Worm (Caenorhabditis elegans) whole organism, late embryonic: ENCODE data around the gene mcm-7.

Source experiments
- C08G9.2 ChIP-seq: sonication (generic microtip); optimal IDR thresholded peaks from 2 replicates; lab custom pipeline; 2016; ENCODE audit warnings: mild to moderate bottlenecking, missing genetic modification characterization, moderate library complexity, missing compliant biosample characterization
- C38D4.7 ChIP-seq: fragments of 200-800 bp; sonication (Bioruptor generic); optimal IDR thresholded peaks from 2 replicates; lab custom pipeline; 2018; ENCODE audit warnings: mild to moderate bottlenecking, missing genetic modification characterization, moderate library complexity, missing compliant biosample characterization
- F13H6.1 ChIP-seq: sonication (generic microtip); optimal IDR thresholded peaks from 2 replicates; lab custom pipeline; 2016; ENCODE audit warnings: missing genetic modification characterization, missing compliant biosample characterization
- K09A11.1 ChIP-seq: sonication (generic microtip); optimal IDR thresholded peaks from 2 replicates; lab custom pipeline; 2017; ENCODE audit warnings: antibody characterized with exemption, mild to moderate bottlenecking, missing genetic modification characterization, missing compliant biosample characterization; ENCODE audit not compliant: insufficient read depth
- ama-1 ChIP-seq: fragments of 150-350 bp; optimal IDR thresholded peaks from 2 replicates; lab custom pipeline; 2014
- ceh-14 ChIP-seq: sonication (generic microtip); optimal IDR thresholded peaks from 2 replicates; lab custom pipeline; 2016; ENCODE audit warnings: missing genotype, missing genetic modification characterization, missing compliant biosample characterization
- ceh-18 ChIP-seq: sonication (generic microtip); optimal IDR thresholded peaks from 2 replicates; lab custom pipeline; 2016; ENCODE audit warnings: missing genetic modification characterization, missing compliant biosample characterization
- ceh-2 ChIP-seq: sonication (generic microtip); optimal IDR thresholded peaks from 2 replicates; lab custom pipeline; 2016; ENCODE audit warnings: missing genotype, missing genetic modification characterization, missing compliant biosample characterization
- ceh-22 ChIP-seq: sonication (generic microtip); optimal IDR thresholded peaks from 2 replicates; lab custom pipeline; 2017; ENCODE audit warnings: missing biosample characterization, missing genetic modification characterization
- ceh-24 ChIP-seq: sonication (generic microtip); optimal IDR thresholded peaks from 2 replicates; lab custom pipeline; 2016; ENCODE audit warnings: mild to moderate bottlenecking, missing genetic modification characterization, missing compliant biosample characterization
- ceh-31 ChIP-seq: sonication (generic microtip); optimal IDR thresholded peaks from 2 replicates; lab custom pipeline; 2016; ENCODE audit warnings: missing genetic modification characterization, missing compliant biosample characterization
- ceh-34 ChIP-seq: sonication (generic microtip); optimal IDR thresholded peaks from 2 replicates; lab custom pipeline; 2016; ENCODE audit warnings: mild to moderate bottlenecking, missing genetic modification characterization, missing compliant biosample characterization
- ceh-45 ChIP-seq: fragments of 200-800 bp; sonication (Bioruptor generic); IDR thresholded peaks from 2 replicates; pipeline ENCODE4 v1.3.6; 2022; ENCODE audit warnings: missing genetic modification reagents, missing genetic modification characterization, missing compliant biosample characterization
- ceh-9 ChIP-seq: sonication (generic microtip); optimal IDR thresholded peaks from 2 replicates; lab custom pipeline; 2016; ENCODE audit warnings: mild to moderate bottlenecking, missing genetic modification characterization, inconsistent platforms, missing compliant biosample characterization
- che-1 ChIP-seq: sonication (generic microtip); optimal IDR thresholded peaks from 2 replicates; lab custom pipeline; 2016; ENCODE audit warnings: mild to moderate bottlenecking, missing genetic modification characterization, missing compliant biosample characterization
- dmd-4 ChIP-seq: sonication (generic microtip); optimal IDR thresholded peaks from 2 replicates; lab custom pipeline; 2016; ENCODE audit warnings: borderline replicate concordance, missing genetic modification characterization, missing compliant biosample characterization
- elt-2 ChIP-seq: sonication (generic microtip); optimal IDR thresholded peaks from 2 replicates; lab custom pipeline; 2016; ENCODE audit warnings: missing genetic modification reagents, missing genetic modification characterization, missing compliant biosample characterization
- elt-4 ChIP-seq: sonication (generic microtip); optimal IDR thresholded peaks from 2 replicates; lab custom pipeline; 2016; ENCODE audit warnings: missing genetic modification characterization, missing compliant biosample characterization
- ets-4 ChIP-seq: sonication (generic microtip); optimal IDR thresholded peaks from 2 replicates; lab custom pipeline; 2016; ENCODE audit warnings: missing genetic modification characterization, missing compliant biosample characterization
- fkh-10 ChIP-seq: fragments of 150-350 bp; optimal IDR thresholded peaks from 2 replicates; lab custom pipeline; 2014; ENCODE audit warnings: missing biosample characterization, missing genetic modification reagents, missing genetic modification characterization
- hlh-13 ChIP-seq: fragments of 200-800 bp; sonication (Bioruptor generic); optimal IDR thresholded peaks from 2 replicates; lab custom pipeline; 2018; ENCODE audit warnings: mild to moderate bottlenecking, missing genetic modification characterization, missing compliant biosample characterization
- hlh-6 ChIP-seq: sonication (generic microtip); optimal IDR thresholded peaks from 2 replicates; lab custom pipeline; 2016; ENCODE audit warnings: missing genotype, missing genetic modification characterization, missing compliant biosample characterization
- madf-2 ChIP-seq: sonication (generic microtip); optimal IDR thresholded peaks from 2 replicates; lab custom pipeline; 2017; ENCODE audit warnings: missing genetic modification characterization, missing compliant biosample characterization
- nfya-1 ChIP-seq: sonication (generic microtip); optimal IDR thresholded peaks from 2 replicates; lab custom pipeline; 2017; ENCODE audit warnings: missing genetic modification characterization, mild to moderate bottlenecking, missing compliant biosample characterization, antibody characterized with exemption, moderate library complexity
- pha-2 ChIP-seq: sonication (generic microtip); optimal IDR thresholded peaks from 2 replicates; lab custom pipeline; 2017; ENCODE audit warnings: mild to moderate bottlenecking, missing genetic modification characterization, missing compliant biosample characterization
- pha-4 ChIP-seq: fragments of 150-350 bp; optimal IDR thresholded peaks from 2 replicates; lab custom pipeline; 2018; ENCODE audit warnings: missing biosample characterization, missing genetic modification reagents, missing genetic modification characterization
- pqm-1 ChIP-seq: sonication (generic microtip); optimal IDR thresholded peaks from 2 replicates; lab custom pipeline; 2016; ENCODE audit warnings: missing genetic modification characterization, missing compliant biosample characterization
- pros-1 ChIP-seq: fragments of 150-350 bp; optimal IDR thresholded peaks from 2 replicates; lab custom pipeline; 2014; ENCODE audit warnings: missing biosample characterization, missing genetic modification reagents, missing genetic modification characterization
- sdc-2 ChIP-seq: sonication (generic microtip); optimal IDR thresholded peaks from 2 replicates; lab custom pipeline; 2016; ENCODE audit warnings: missing genotype, missing genetic modification characterization, missing compliant biosample characterization
- sox-4 ChIP-seq: sonication (generic microtip); optimal IDR thresholded peaks from 2 replicates; lab custom pipeline; 2017; ENCODE audit warnings: mild to moderate bottlenecking, missing genetic modification characterization, inconsistent platforms, missing compliant biosample characterization
- tbx-2 ChIP-seq: sonication (generic microtip); optimal IDR thresholded peaks from 2 replicates; lab custom pipeline; 2016; ENCODE audit warnings: missing genetic modification characterization, missing compliant biosample characterization
- tbx-7 ChIP-seq: sonication (generic microtip); optimal IDR thresholded peaks from 2 replicates; lab custom pipeline; 2016; ENCODE audit warnings: missing genotype, missing genetic modification characterization, missing compliant biosample characterization
- unc-42 ChIP-seq: sonication (generic microtip); optimal IDR thresholded peaks from 2 replicates; lab custom pipeline; 2016; ENCODE audit warnings: missing genotype, missing genetic modification characterization, missing compliant biosample characterization
- unc-55 ChIP-seq: sonication (generic microtip); optimal IDR thresholded peaks from 2 replicates; lab custom pipeline; 2017; ENCODE audit warnings: missing biosample characterization, missing genetic modification reagents, missing genetic modification characterization
- zip-5 ChIP-seq: sonication (generic microtip); optimal IDR thresholded peaks from 2 replicates; lab custom pipeline; 2016; ENCODE audit warnings: missing genetic modification characterization, missing compliant biosample characterization
- ztf-16 ChIP-seq: sonication (generic microtip); optimal IDR thresholded peaks from 2 replicates; lab custom pipeline; 2017; ENCODE audit warnings: missing genetic modification characterization, missing compliant biosample characterization

mcm-7 gene

DNA sequence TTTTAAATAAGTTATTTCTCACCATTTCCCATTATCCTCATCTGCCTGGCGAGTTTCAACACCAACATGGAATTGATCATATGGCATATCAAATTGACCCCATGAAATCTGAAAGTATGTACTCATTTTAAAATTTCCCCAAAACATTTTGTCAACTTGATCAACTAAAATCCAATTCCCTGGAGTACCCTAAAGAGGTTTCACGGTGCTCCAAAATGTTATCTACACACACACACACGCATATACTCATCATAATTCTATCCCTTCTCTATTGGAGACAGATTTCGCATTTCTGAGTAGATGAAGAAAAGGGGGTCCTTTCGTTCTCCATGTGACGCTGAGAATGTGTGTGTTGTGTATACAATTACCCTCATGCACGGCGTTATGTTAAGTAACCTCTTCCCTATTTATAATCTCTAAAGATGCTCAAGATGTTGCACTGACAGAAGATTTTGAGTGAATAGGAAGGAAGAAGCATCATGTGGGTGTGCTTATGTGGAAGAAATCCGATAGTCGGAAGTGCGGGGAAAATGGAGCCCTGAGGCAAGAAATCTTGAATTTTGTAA is 9.2 kb downstream of the mcm-7 start:
- peak; percentile 59 for TF ChIP-seq ceh-34 (tag; lab: Kevin White, UChicago)
- TF ChIP-seq unc-42 (tag; lab: Kevin White, UChicago) = peak; percentile 85
- no peak for TF ChIP-seq ama-1 (lab: Kevin White, UChicago)

DNA sequence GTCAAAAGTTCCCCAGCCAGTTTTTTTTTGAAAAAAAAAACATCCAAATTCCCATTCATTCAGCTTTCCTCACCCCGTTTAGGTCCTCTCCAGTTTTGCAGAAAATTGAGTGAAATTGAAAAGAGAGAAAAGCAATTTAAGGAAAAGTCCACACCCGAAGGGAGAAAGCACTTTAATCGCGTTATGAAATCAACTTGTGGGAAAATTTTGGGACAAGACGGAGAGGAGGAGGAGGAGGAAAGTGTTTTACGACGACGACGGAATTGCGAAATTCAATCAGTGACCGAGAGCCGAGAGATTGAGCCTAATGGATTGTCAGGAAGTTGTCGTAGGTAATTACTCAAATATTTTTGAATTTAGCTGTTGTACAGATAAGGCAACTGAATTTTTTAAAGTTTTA is 10.4 kb downstream of the mcm-7 start:
- peak; percentile 61 for TF ChIP-seq ceh-31 (tag; lab: Kevin White, UChicago)
- no peak for TF ChIP-seq ceh-2 (tag; lab: Kevin White, UChicago)
- peak; percentile 75 for TF ChIP-seq ceh-14 (tag; lab: Kevin White, UChicago)
- no peak for TF ChIP-seq ceh-18
- TF ChIP-seq unc-42 (tag; lab: Kevin White, UChicago) = peak; percentile 99

DNA sequence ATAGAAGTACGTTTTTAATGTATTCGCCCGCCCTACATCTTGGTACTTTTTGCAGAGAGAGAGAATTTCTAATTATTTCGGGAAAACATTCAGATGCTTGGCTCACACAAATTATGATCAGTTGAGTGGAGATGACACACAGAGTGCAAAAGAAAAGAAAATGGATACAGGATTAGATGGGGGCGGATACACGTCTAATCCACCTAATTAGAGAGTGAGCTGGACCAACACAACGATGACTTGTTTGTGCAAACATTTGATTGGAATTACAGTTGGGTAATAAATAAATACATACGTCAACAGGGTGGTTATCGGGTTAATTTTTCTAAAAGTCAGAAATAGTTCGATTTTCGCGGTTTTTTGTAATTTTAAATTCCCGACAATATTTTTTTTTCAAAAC is 12.2 kb downstream of the mcm-7 start:
- TF ChIP-seq unc-42 (tag; lab: Kevin White, UChicago) (peak; percentile 46), pha-2 (tag; lab: Kevin White, UChicago) (no peak), ceh-31 (tag; lab: Kevin White, UChicago) (peak; percentile 55)

DNA sequence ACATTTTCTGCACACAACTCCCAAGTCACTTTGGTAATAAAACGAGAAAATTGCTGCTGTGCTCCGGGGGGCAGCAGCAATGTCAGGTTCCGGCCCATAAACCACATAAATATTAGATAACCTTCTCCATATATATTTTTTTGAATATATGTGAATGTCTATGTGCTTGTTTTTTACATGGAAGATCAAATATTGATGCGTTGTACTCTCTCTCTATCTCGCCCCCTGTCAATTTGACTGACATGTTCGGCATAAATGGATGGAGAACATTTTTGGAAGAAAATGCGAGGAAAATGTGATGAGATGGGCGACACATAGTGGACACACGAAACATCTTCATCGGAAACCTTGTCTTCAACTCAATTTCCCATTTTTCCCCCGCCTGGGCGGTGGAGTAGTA is 13.1 kb downstream of the mcm-7 start:
- TF ChIP-seq hlh-13 (GFP tag; lab: Kevin White, UChicago) = no peak
- TF ChIP-seq ceh-45 (GFP tag; lab: Robert Waterston, UW) = no peak
- TF ChIP-seq unc-42 (tag; lab: Kevin White, UChicago) = peak; percentile 48
- TF ChIP-seq pha-2 (tag; lab: Kevin White, UChicago) = no peak
- no peak for TF ChIP-seq che-1
- TF ChIP-seq ztf-16 (tag; lab: Kevin White, UChicago) = no peak
- TF ChIP-seq pros-1 = no peak
- no peak for TF ChIP-seq sdc-2 (tag; lab: Kevin White, UChicago)
- no peak for TF ChIP-seq F13H6.1
- no peak for TF ChIP-seq dmd-4
- peak; percentile 71 for TF ChIP-seq unc-55 (GFP tag; lab: Kevin White, UChicago)
- no peak for TF ChIP-seq pha-4 (tag; lab: Kevin White, UChicago)
- TF ChIP-seq sox-4 (tag; lab: Kevin White, UChicago) = no peak
- TF ChIP-seq elt-2 (tag; lab: Kevin White, UChicago) = no peak

DNA sequence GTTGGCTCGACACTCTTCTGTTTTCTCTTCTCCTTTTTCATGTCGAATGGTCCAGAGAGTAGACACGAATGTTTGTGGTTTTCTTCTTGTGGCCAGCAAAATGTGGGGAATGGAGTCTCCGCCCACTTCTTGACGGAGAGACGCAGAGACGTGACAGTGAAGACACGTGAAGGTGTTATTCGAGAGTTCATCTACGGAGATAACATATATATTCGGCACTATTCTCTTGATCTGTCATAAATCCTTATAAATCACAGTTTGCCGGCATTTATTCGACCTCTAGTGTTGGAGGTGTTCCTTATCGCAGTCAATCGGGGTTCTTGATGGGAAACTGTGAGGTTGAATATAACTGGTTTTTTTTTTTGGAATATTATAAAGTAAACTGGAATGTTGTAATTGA is 14.5 kb downstream of the mcm-7 start, which contains the start of gene F32D1.3:
Gene F32D1.3 (minus strand): TSS at position 65 of the 400 bp plus-strand sequence.
- TF ChIP-seq unc-55 (GFP tag; lab: Kevin White, UChicago) = peak; percentile 4
- TF ChIP-seq fkh-10 (GFP tag; lab: Kevin White, UChicago) = no peak
- no peak for TF ChIP-seq K09A11.1 (tag; lab: Kevin White, UChicago)
- no peak for TF ChIP-seq ets-4 (tag; lab: Kevin White, UChicago)
- TF ChIP-seq C08G9.2 (tag; lab: Kevin White, UChicago) = no peak
- TF ChIP-seq ceh-45 (GFP tag; lab: Robert Waterston, UW) = no peak
- no peak for TF ChIP-seq zip-5 (tag; lab: Kevin White, UChicago)

DNA sequence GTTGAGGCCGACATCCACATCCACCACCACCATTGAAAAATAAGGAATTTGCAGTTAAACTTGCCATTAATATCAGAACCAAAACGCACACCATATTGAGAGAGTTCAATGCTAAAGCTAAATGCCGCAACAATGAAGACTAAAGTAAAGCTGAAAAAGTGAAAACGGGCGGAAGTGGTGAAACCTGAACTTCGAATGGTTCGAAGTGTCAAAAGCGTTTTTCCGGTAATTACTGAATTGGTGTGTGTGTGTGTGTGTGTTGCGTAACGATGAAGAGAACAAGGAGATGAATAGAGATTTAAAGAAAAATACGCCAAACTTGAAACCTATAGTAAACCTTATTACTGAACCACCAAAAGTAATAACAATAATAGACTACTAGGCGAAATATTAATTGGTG is 17.6 kb downstream of the mcm-7 start, which contains the start of gene grl-13:
Gene grl-13 (minus strand): TSS at position 101 of the 400 bp plus-strand sequence.
- TF ChIP-seq hlh-6 (tag; lab: Kevin White, UChicago) (no peak), che-1 (no peak), ceh-22 (tag; lab: Kevin White, UChicago) (no peak), ceh-24 (no peak), tbx-2 (tag; lab: Kevin White, UChicago) (no peak), madf-2 (no peak), pros-1 (no peak), tbx-7 (tag; lab: Kevin White, UChicago) (no peak), pqm-1 (tag; lab: Kevin White, UChicago) (no peak), C38D4.7 (GFP tag; lab: Kevin White, UChicago) (no peak), nfya-1 (tag; lab: Kevin White, UChicago) (no peak), ceh-9 (tag; lab: Kevin White, UChicago) (no peak), unc-42 (tag; lab: Kevin White, UChicago) (no peak), elt-4 (tag; lab: Kevin White, UChicago) (no peak), ceh-2 (tag; lab: Kevin White, UChicago) (no peak)
